Worm (Caenorhabditis elegans) whole organism, early embryonic: ENCODE data around the gene glo-4.

Experiments
- B0310.2 ChIP-seq: sonication (generic microtip); optimal IDR thresholded peaks from 2 replicates; lab custom pipeline; 2016; ENCODE audit warnings: mild to moderate bottlenecking, missing genetic modification characterization, missing compliant biosample characterization
- aly-1 ChIP-seq: sonication (generic microtip); optimal IDR thresholded peaks from 2 replicates; lab custom pipeline; 2016; ENCODE audit warnings: missing genetic modification characterization, missing compliant biosample characterization
- ama-1 ChIP-seq: fragments of 150-350 bp; optimal IDR thresholded peaks from 2 replicates; lab custom pipeline; 2014
- ets-7 ChIP-seq: sonication (generic microtip); optimal IDR thresholded peaks from 2 replicates; lab custom pipeline; 2016; ENCODE audit warnings: missing genotype, missing genetic modification characterization, missing compliant biosample characterization
- flt-1 ChIP-seq: fragments of 200-800 bp; sonication (Bioruptor generic); IDR thresholded peaks from 2 replicates; pipeline ENCODE4 v1.3.6; 2022; ENCODE audit warnings: missing genetic modification characterization, missing compliant biosample characterization
- hmbx-1 ChIP-seq: sonication (generic microtip); optimal IDR thresholded peaks from 2 replicates; lab custom pipeline; 2016; ENCODE audit warnings: mild to moderate bottlenecking, missing genetic modification characterization, missing compliant biosample characterization
- hmg-4 ChIP-seq: fragments of 200-800 bp; sonication (Bioruptor generic); optimal IDR thresholded peaks from 2 replicates; lab custom pipeline; 2018; ENCODE audit warnings: mild to moderate bottlenecking, missing genetic modification characterization, missing compliant biosample characterization
- hnd-1 ChIP-seq: sonication (generic microtip); optimal IDR thresholded peaks from 2 replicates; lab custom pipeline; 2016; ENCODE audit warnings: missing genetic modification characterization, missing compliant biosample characterization
- pes-1 ChIP-seq: fragments of 200-800 bp; sonication (Bioruptor generic); IDR thresholded peaks from 2 replicates; pipeline ENCODE4 v1.3.6; 2022; ENCODE audit warnings: missing genetic modification reagents, missing genetic modification characterization, missing compliant biosample characterization
- scrt-1 ChIP-seq: fragments of 200-800 bp; sonication (Bioruptor generic); IDR thresholded peaks from 2 replicates; pipeline ENCODE4 v1.3.6; 2022; ENCODE audit warnings: missing genetic modification characterization, missing compliant biosample characterization
- sea-1 ChIP-seq: fragments of 200-800 bp; sonication (Bioruptor generic); conservative IDR thresholded peaks from 2 replicates; pipeline ENCODE4 v1.3.6; 2022; ENCODE audit warnings: missing genetic modification characterization, missing compliant biosample characterization
- tbx-11 ChIP-seq: fragments of 200-800 bp; sonication (Bioruptor generic); IDR thresholded peaks from 2 replicates; pipeline ENCODE4 v1.3.6; 2022; ENCODE audit warnings: missing genetic modification characterization, missing compliant biosample characterization
- tra-4 ChIP-seq: sonication (generic microtip); optimal IDR thresholded peaks from 2 replicates; lab custom pipeline; 2017; ENCODE audit warnings: missing genetic modification characterization, missing compliant biosample characterization

- no peak for TF ChIP-seq sea-1 (GFP tag; lab: Robert Waterston, UW)
- TF ChIP-seq tbx-11 (GFP tag; lab: Robert Waterston, UW): no peak
- TF ChIP-seq scrt-1 (GFP tag; lab: Robert Waterston, UW): no peak
- no peak for TF ChIP-seq aly-1 (tag; lab: Kevin White, UChicago)
- no peak for TF ChIP-seq pes-1
- no peak for TF ChIP-seq flt-1 (GFP tag; lab: Robert Waterston, UW)
- TF ChIP-seq ama-1: no peak
- TF ChIP-seq hnd-1: no peak
- no peak for TF ChIP-seq hmbx-1
- no peak for TF ChIP-seq hmg-4 (GFP tag; lab: Kevin White, UChicago)
- TF ChIP-seq B0310.2 (tag; lab: Kevin White, UChicago): no peak
- no peak for TF ChIP-seq tra-4 (tag; lab: Kevin White, UChicago)
- no peak for TF ChIP-seq ets-7
Measured at ce11 chrV:9271835-9272234, 28.8 kb upstream of the glo-4 start.
